Fruit fly (Drosophila melanogaster) whole organism, embryonic: ENCODE measurements around the gene odd.

Experiments used
- Abd-B ChIP-seq: fragments of 200-800 bp; sonication (Bioruptor generic); optimal IDR thresholded peaks from 2 replicates; lab custom pipeline; 2018; ENCODE audit warnings: missing biosample characterization, mild to moderate bottlenecking, missing genetic modification characterization, moderate library complexity
- Awh ChIP-seq: fragments of 200-800 bp; sonication (Bioruptor generic); IDR thresholded peaks from 2 replicates; pipeline ENCODE4, ENCODE4 v1.3.6; 2022; ENCODE audit warnings: missing biosample characterization, missing genetic modification characterization
- CG11456 ChIP-seq: fragments of 200-800 bp; sonication (Bioruptor generic); IDR thresholded peaks from 3 replicates; pipeline ENCODE4 v1.3.6; 2022; ENCODE audit warnings: missing biosample characterization, missing genetic modification characterization
- CG11504 ChIP-seq: fragments of 200-800 bp; sonication (Bioruptor generic); optimal IDR thresholded peaks from 3 replicates; lab custom pipeline; 2019; ENCODE audit warnings: missing biosample characterization, mild to moderate bottlenecking, missing genetic modification characterization, moderate library complexity
- CG12391 ChIP-seq: fragments of 200-800 bp; sonication (Bioruptor generic); optimal IDR thresholded peaks from 3 replicates; lab custom pipeline; 2018; ENCODE audit warnings: missing biosample characterization, mild to moderate bottlenecking, missing genetic modification characterization, moderate library complexity
- CG17328 ChIP-seq: fragments of 200-800 bp; sonication (Bioruptor generic); IDR thresholded peaks from 2 replicates; pipeline ENCODE4 v1.3.6; 2022; ENCODE audit warnings: missing biosample characterization, missing genetic modification characterization
- CG17802 ChIP-seq: fragments of 200-800 bp; sonication (Bioruptor generic); optimal IDR thresholded peaks from 2 replicates; lab custom pipeline; 2018; ENCODE audit warnings: missing biosample characterization, mild to moderate bottlenecking, missing genetic modification characterization, moderate library complexity
- CG6272 ChIP-seq: fragments of 200-800 bp; sonication (Bioruptor generic); IDR thresholded peaks from 2 replicates; pipeline ENCODE4 v1.3.6; 2022; ENCODE audit warnings: missing biosample characterization, missing genetic modification characterization
- CG6689 ChIP-seq: fragments of 200-800 bp; sonication (Bioruptor generic); IDR thresholded peaks from 2 replicates; pipeline ENCODE4 v1.3.6; 2022; ENCODE audit warnings: missing biosample characterization, missing genetic modification characterization
- CG7839 ChIP-seq: fragments of 200-800 bp; sonication (Bioruptor generic); optimal IDR thresholded peaks from 3 replicates; lab custom pipeline; 2018; ENCODE audit warnings: missing biosample characterization, mild to moderate bottlenecking, missing genetic modification characterization, moderate library complexity
- CoRest ChIP-seq: fragments of 200-800 bp; sonication (Bioruptor generic); optimal IDR thresholded peaks from 3 replicates; lab custom pipeline; 2018; ENCODE audit warnings: missing biosample characterization, mild to moderate bottlenecking, missing genetic modification characterization, moderate library complexity
- D ChIP-seq, 2 experiments: fragments of 200-800 bp in 1 of 2; fragments of >200 bp in 1 of 2; sonication (Bioruptor generic) in 1 of 2; optimal IDR thresholded peaks; 2 replicates in 1 of 2; 3 replicates in 1 of 2; lab custom pipeline; 2017; ENCODE audit warnings: mild to moderate bottlenecking in 1 of 2, missing biosample characterization in 1 of 2, missing genetic modification characterization in 1 of 2, missing genetic modification reagents in 1 of 2
- Dbx ChIP-seq: fragments of 200-800 bp; sonication (Bioruptor generic); IDR thresholded peaks from 3 replicates; pipeline ENCODE4 v1.3.6; 2022; ENCODE audit warnings: missing biosample characterization, missing genetic modification characterization
- Dref ChIP-seq: fragments of 200-800 bp; sonication (Bioruptor generic); IDR thresholded peaks from 2 replicates; pipeline ENCODE4 v1.3.6; 2022; ENCODE audit warnings: missing biosample characterization, missing genetic modification characterization
- E2f1 ChIP-seq: fragments of 200-800 bp; sonication (Bioruptor generic); IDR thresholded peaks from 2 replicates; pipeline ENCODE4 v1.3.6; 2022; ENCODE audit warnings: missing biosample characterization, missing genetic modification characterization
- Hand ChIP-seq: fragments of 200-800 bp; sonication (Bioruptor generic); optimal IDR thresholded peaks from 2 replicates; lab custom pipeline; 2017; ENCODE audit warnings: mild to moderate bottlenecking, missing biosample characterization, missing genetic modification reagents, missing genetic modification characterization
- HmgD ChIP-seq: fragments of 200-800 bp; sonication (Bioruptor generic); optimal IDR thresholded peaks from 3 replicates; lab custom pipeline; 2016; ENCODE audit warnings: missing biosample characterization, missing genetic modification characterization
- Hr39 ChIP-seq: fragments of >200 bp; optimal IDR thresholded peaks from 2 replicates; lab custom pipeline; 2017
- Hr78 ChIP-seq, 2 experiments: fragments of 200-800 bp in 1 of 2; fragments of >200 bp in 1 of 2; sonication (Bioruptor generic) in 1 of 2; optimal IDR thresholded peaks; 2 replicates each; lab custom pipeline; 2017 to 2019; ENCODE audit warnings: missing biosample characterization in 2 of 2, missing genetic modification characterization in 2 of 2, mild to moderate bottlenecking in 1 of 2, moderate library complexity in 1 of 2
- NfI ChIP-seq: fragments of 200-800 bp; sonication (Bioruptor generic); optimal IDR thresholded peaks from 3 replicates; lab custom pipeline; 2018; ENCODE audit warnings: missing biosample characterization, mild to moderate bottlenecking, missing genetic modification characterization, moderate library complexity
- Optix ChIP-seq: fragments of 200-800 bp; sonication (Bioruptor generic); IDR thresholded peaks from 3 replicates; pipeline ENCODE4 v1.3.6; 2022; ENCODE audit warnings: missing biosample characterization, missing genetic modification characterization
- Pdp1 ChIP-seq, 2 experiments: fragments of 200-800 bp; sonication (Bioruptor generic); optimal IDR thresholded peaks; 3 replicates each; lab custom pipeline; 2016; ENCODE audit warnings: missing biosample characterization in 2 of 2, missing genetic modification characterization in 2 of 2, mild to moderate bottlenecking in 1 of 2, moderate library complexity in 1 of 2
- Poxn ChIP-seq: fragments of 200-800 bp; sonication (Bioruptor generic); IDR thresholded peaks from 2 replicates; pipeline ENCODE4 v1.3.6; 2022; ENCODE audit warnings: missing biosample characterization, missing genetic modification characterization
- Sin3A ChIP-seq: fragments of >200 bp; optimal IDR thresholded peaks from 2 replicates; lab custom pipeline; 2018
- Tbp ChIP-seq: fragments of >200 bp; optimal IDR thresholded peaks from 2 replicates; lab custom pipeline; 2018; ENCODE audit warnings: missing biosample characterization, missing genetic modification characterization
- abd-A ChIP-seq: fragments of 200-800 bp; sonication (Bioruptor generic); optimal IDR thresholded peaks from 3 replicates; lab custom pipeline; 2019; ENCODE audit warnings: missing biosample characterization, mild to moderate bottlenecking, missing genetic modification characterization, moderate library complexity
- amos ChIP-seq: fragments of 200-800 bp; sonication (Bioruptor generic); IDR thresholded peaks from 2 replicates; pipeline ENCODE4 v1.3.6; 2022; ENCODE audit warnings: missing biosample characterization, missing genetic modification characterization; ENCODE audit not compliant: partially characterized antibody
- caup ChIP-seq: fragments of 200-800 bp; sonication (Bioruptor generic); optimal IDR thresholded peaks from 3 replicates; lab custom pipeline; 2017; ENCODE audit warnings: missing biosample characterization, mild to moderate bottlenecking, missing genetic modification characterization, moderate library complexity; ENCODE audit not compliant: severe bottlenecking
- chinmo ChIP-seq: fragments of 200-800 bp; sonication (Bioruptor generic); IDR thresholded peaks from 4 replicates; pipeline ENCODE4 v1.3.6; 2022; ENCODE audit warnings: missing biosample characterization, missing genetic modification characterization; ENCODE audit not compliant: partially characterized antibody
- dan ChIP-seq: fragments of 200-800 bp; sonication (Bioruptor generic); IDR thresholded peaks from 2 replicates; pipeline ENCODE4 v1.3.6; 2022; ENCODE audit warnings: missing biosample characterization, missing genetic modification characterization
- fd96Cb ChIP-seq: fragments of 200-800 bp; sonication (Bioruptor generic); optimal IDR thresholded peaks from 2 replicates; lab custom pipeline; 2018; ENCODE audit warnings: missing biosample characterization, mild to moderate bottlenecking, missing genetic modification characterization, moderate library complexity
- ftz-f1 ChIP-seq: fragments of 200-800 bp; sonication (Bioruptor generic); optimal IDR thresholded peaks from 2 replicates; lab custom pipeline; 2016; ENCODE audit warnings: missing biosample characterization, missing genetic modification characterization
- grau ChIP-seq: fragments of 200-800 bp; optimal IDR thresholded peaks from 3 replicates; lab custom pipeline; 2019; ENCODE audit warnings: missing biosample characterization, mild to moderate bottlenecking, missing genetic modification characterization, moderate library complexity
- gsb-n ChIP-seq: fragments of 200-800 bp; sonication (Bioruptor generic); optimal IDR thresholded peaks from 3 replicates; lab custom pipeline; 2018; ENCODE audit warnings: missing biosample characterization, mild to moderate bottlenecking, missing genetic modification characterization
- hbn ChIP-seq: fragments of 200-800 bp; sonication (Bioruptor generic); IDR thresholded peaks from 2 replicates; pipeline ENCODE4 v1.3.6; 2022; ENCODE audit warnings: missing biosample characterization, missing genetic modification characterization; ENCODE audit not compliant: partially characterized antibody
- hth ChIP-seq: fragments of >200 bp; optimal IDR thresholded peaks from 2 replicates; lab custom pipeline; 2017; ENCODE audit warnings: inconsistent platforms
- knrl ChIP-seq: fragments of 200-800 bp; sonication (Bioruptor generic); IDR thresholded peaks from 3 replicates; pipeline ENCODE4 v1.3.6; 2022; ENCODE audit warnings: missing biosample characterization, missing genetic modification characterization; ENCODE audit not compliant: partially characterized antibody
- lov ChIP-seq, 2 experiments: fragments of 200-800 bp in 1 of 2; fragments of >200 bp in 1 of 2; sonication (Bioruptor generic) in 1 of 2; IDR thresholded peaks in 1 of 2; optimal IDR thresholded peaks in 1 of 2; 2 replicates in 1 of 2; 3 replicates in 1 of 2; pipeline versions ENCODE4 v1.3.6 to Lab custom; 2017 to 2022; ENCODE audit warnings: missing biosample characterization in 1 of 2, missing genetic modification characterization in 1 of 2
- nom ChIP-seq: fragments of 200-800 bp; sonication (Bioruptor generic); optimal IDR thresholded peaks from 2 replicates; lab custom pipeline; 2017; ENCODE audit warnings: missing biosample characterization, missing genetic modification characterization, mild to moderate bottlenecking, moderate library complexity, missing genetic modification reagents
- pho ChIP-seq: fragments of 200-800 bp; sonication (Bioruptor generic); optimal IDR thresholded peaks from 2 replicates; lab custom pipeline; 2016; ENCODE audit warnings: missing biosample characterization, missing genetic modification characterization
- ro ChIP-seq: fragments of 200-800 bp; sonication (Bioruptor generic); IDR thresholded peaks from 2 replicates; pipeline ENCODE4 v1.3.6; 2022; ENCODE audit warnings: missing biosample characterization, missing genetic modification characterization
- sens-2 ChIP-seq: fragments of 200-800 bp; sonication (Bioruptor generic); IDR thresholded peaks from 2 replicates; pipeline ENCODE4 v1.3.6; 2022; ENCODE audit warnings: missing biosample characterization, missing genetic modification characterization
- sna ChIP-seq: fragments of 200-800 bp; sonication (Bioruptor generic); IDR thresholded peaks from 2 replicates; pipeline ENCODE4 v1.3.6; 2022; ENCODE audit warnings: missing biosample characterization, missing genetic modification characterization; ENCODE audit not compliant: partially characterized antibody
- vvl ChIP-seq: fragments of 200-800 bp; sonication (Bioruptor generic); IDR thresholded peaks from 2 replicates; pipeline ENCODE4 v1.3.6; 2022; ENCODE audit warnings: missing biosample characterization, missing genetic modification characterization

odd gene

dm6 chr2L:3558299-3558698 lies 48.3 kb downstream of the odd start:
- TF ChIP-seq HmgD (no peak), ro (GFP tag; lab: Robert Waterston, UW) (no peak), CG17802 (no peak), hbn (no peak), ftz-f1 (GFP tag; lab: Kevin White, UChicago) (no peak), CoRest (tag; lab: Kevin White, UChicago) (no peak), CG11456 (GFP tag; lab: Robert Waterston, UW) (no peak), Tbp (GFP tag; lab: Kevin White, UChicago) (no peak), chinmo (GFP tag; lab: Robert Waterston, UW) (no peak), hth (no peak), Dbx (GFP tag; lab: Robert Waterston, UW) (no peak), Abd-B (GFP tag; lab: Kevin White, UChicago) (no peak)

DNA sequence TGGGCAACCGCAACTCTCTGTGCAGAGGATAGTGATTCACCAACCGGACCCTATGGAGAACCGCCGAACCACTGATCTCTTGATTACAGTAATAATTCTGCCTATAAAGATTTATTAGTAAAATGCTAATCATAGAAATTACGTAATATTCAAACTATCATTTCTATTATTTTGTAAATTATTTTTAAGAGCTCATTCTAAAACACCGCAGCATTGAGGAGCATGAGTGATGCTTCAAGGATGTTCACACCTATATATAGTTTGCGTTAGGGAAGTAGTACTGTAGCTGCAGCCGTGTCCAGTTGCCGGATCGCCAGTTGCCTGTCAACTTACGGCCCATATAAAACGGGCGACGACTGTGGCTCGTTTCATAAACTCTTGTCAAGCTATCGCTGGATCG lies 49.1 kb downstream of the odd start:
- TF ChIP-seq Poxn, result no peak
- TF ChIP-seq grau, result peak; percentile 53
- peak; percentile 2 for TF ChIP-seq nom (GFP tag; lab: Kevin White, UChicago)
- peak in 1 of 2 experiments; percentile 47 for TF ChIP-seq Pdp1 (GFP tag; optimal IDR thresholded peaks at IDR 0.05; lab: Kevin White, UChicago)

DNA sequence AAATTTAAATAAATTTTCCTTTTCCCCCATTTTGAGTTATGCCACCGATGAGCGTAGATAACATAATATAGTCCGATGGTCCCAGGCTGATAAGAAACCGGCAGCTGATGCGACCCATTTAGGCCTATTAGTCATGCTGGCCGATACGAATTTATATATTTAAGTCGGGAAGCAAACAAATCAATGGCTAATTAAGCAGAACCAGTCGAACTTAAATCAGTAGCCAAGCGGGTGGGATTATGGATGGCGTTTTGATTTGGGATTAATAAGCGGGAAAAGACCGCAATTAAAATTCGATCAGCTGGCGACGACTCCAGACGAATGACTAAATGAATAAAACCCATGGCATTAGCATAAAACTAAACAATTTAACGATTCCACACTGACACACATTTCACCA lies 49.6 kb downstream of the odd start:
- TF ChIP-seq CG12391 (tag; lab: Kevin White, UChicago) (no peak), Awh (GFP tag; lab: Robert Waterston, UW) (peak; percentile 58; the same call in 1 of the 2 replicates), Sin3A (lab: Kevin White, UChicago) (no peak), vvl (GFP tag; lab: Robert Waterston, UW) (peak; percentile 59; the same call in 1 of the 2 replicates), knrl (GFP tag; lab: Robert Waterston, UW) (no peak), abd-A (peak; percentile 7), gsb-n (peak; percentile 57)

dm6 chr2L:3555408-3556058 lies 51.0 kb downstream of the odd start:
- TF ChIP-seq NfI, result no peak
- peak; percentile 7 for TF ChIP-seq fd96Cb (tag; lab: Kevin White, UChicago)
- TF ChIP-seq Hr78 (GFP tag; optimal IDR thresholded peaks at IDR 0.05; lab: Kevin White, UChicago), result peak in 1 of 2 experiments; percentile 88
- TF ChIP-seq sens-2 (GFP tag; lab: Robert Waterston, UW), result 0 out of 2 replicates have a peak, but pooled peaks have one; percentile 13
- TF ChIP-seq Dref (GFP tag; lab: Robert Waterston, UW), result no peak
- TF ChIP-seq D (optimal IDR thresholded peaks at IDR 0.05; lab: Kevin White, UChicago), result no peak
- TF ChIP-seq D (GFP tag; optimal IDR thresholded peaks at IDR 0.05; lab: Kevin White, UChicago), result peak; percentile 19
- TF ChIP-seq CG11504 (tag; lab: Kevin White, UChicago), result peak; percentile 32
- no peak for TF ChIP-seq Tbp (GFP tag; lab: Kevin White, UChicago)
- peak; percentile 45; the same call in 1 of the 2 replicates for TF ChIP-seq dan (GFP tag; lab: Robert Waterston, UW)
- TF ChIP-seq Optix (GFP tag; lab: Robert Waterston, UW), result peak; percentile 51; the same call in 1 of the 3 replicates
- peak; percentile 59; the same call in 1 of the 2 replicates for TF ChIP-seq CG6689 (GFP tag; lab: Robert Waterston, UW)
- TF ChIP-seq amos (GFP tag; lab: Robert Waterston, UW), result peak; percentile 26; the same call in 1 of the 2 replicates
- no peak for TF ChIP-seq pho (GFP tag; lab: Kevin White, UChicago)
- TF ChIP-seq sna, result 0 out of 2 replicates have a peak, but pooled peaks have one; percentile 25
- no peak for TF ChIP-seq caup
- 0 out of 2 replicates have a peak, but pooled peaks have one; percentile 8 for TF ChIP-seq E2f1 (GFP tag; lab: Robert Waterston, UW)
- TF ChIP-seq CG17328, result 0 out of 2 replicates have a peak, but pooled peaks have one; percentile 34
- TF ChIP-seq lov (optimal IDR thresholded peaks at IDR 0.05; lab: Kevin White, UChicago), result no peak
- TF ChIP-seq lov (GFP tag; IDR thresholded peaks at IDR 0.05; lab: Robert Waterston, UW), result peak; percentile 78; the same call in 2 of the 3 replicates
- TF ChIP-seq Hand, result no peak
- peak; percentile 29 for TF ChIP-seq CG7839 (tag; lab: Kevin White, UChicago)
- TF ChIP-seq Hr39 (lab: Kevin White, UChicago), result no peak
- TF ChIP-seq CG6272 (GFP tag; lab: Robert Waterston, UW), result peak; percentile 44; the same call in 1 of the 2 replicates
